Worm (Caenorhabditis elegans) whole organism, late embryonic: ENCODE results near the gene scl-27.

Experiments used
- ceh-2 ChIP-seq: sonication (generic microtip); optimal IDR thresholded peaks from 2 replicates; lab custom pipeline; 2016; ENCODE audit warnings: missing genotype, missing genetic modification characterization, missing compliant biosample characterization
- ceh-45 ChIP-seq: fragments of 200-800 bp; sonication (Bioruptor generic); IDR thresholded peaks from 2 replicates; pipeline ENCODE4 v1.3.6; 2022; ENCODE audit warnings: missing genetic modification reagents, missing genetic modification characterization, missing compliant biosample characterization
- dve-1 ChIP-seq: sonication (generic microtip); optimal IDR thresholded peaks from 2 replicates; lab custom pipeline; 2017; ENCODE audit warnings: antibody characterized with exemption, mild to moderate bottlenecking, missing genetic modification characterization, missing compliant biosample characterization
- fkh-10 ChIP-seq: fragments of 150-350 bp; optimal IDR thresholded peaks from 2 replicates; lab custom pipeline; 2014; ENCODE audit warnings: missing biosample characterization, missing genetic modification reagents, missing genetic modification characterization
- hlh-30 ChIP-seq: sonication (generic microtip); optimal IDR thresholded peaks from 2 replicates; lab custom pipeline; 2017; ENCODE audit warnings: antibody characterized with exemption, missing genetic modification characterization, missing compliant biosample characterization; ENCODE audit not compliant: insufficient read depth
- nhr-232 ChIP-seq: sonication (generic microtip); optimal IDR thresholded peaks from 2 replicates; lab custom pipeline; 2016; ENCODE audit warnings: missing genetic modification characterization, missing compliant biosample characterization
- pha-4 ChIP-seq: fragments of 150-350 bp; optimal IDR thresholded peaks from 2 replicates; lab custom pipeline; 2018; ENCODE audit warnings: missing biosample characterization, missing genetic modification reagents, missing genetic modification characterization
- pqm-1 ChIP-seq: sonication (generic microtip); optimal IDR thresholded peaks from 2 replicates; lab custom pipeline; 2016; ENCODE audit warnings: missing genetic modification characterization, missing compliant biosample characterization
- ttx-3 ChIP-seq: sonication (generic microtip); optimal IDR thresholded peaks from 2 replicates; lab custom pipeline; 2016; ENCODE audit warnings: missing genetic modification reagents, missing genetic modification characterization, missing compliant biosample characterization

DNA sequence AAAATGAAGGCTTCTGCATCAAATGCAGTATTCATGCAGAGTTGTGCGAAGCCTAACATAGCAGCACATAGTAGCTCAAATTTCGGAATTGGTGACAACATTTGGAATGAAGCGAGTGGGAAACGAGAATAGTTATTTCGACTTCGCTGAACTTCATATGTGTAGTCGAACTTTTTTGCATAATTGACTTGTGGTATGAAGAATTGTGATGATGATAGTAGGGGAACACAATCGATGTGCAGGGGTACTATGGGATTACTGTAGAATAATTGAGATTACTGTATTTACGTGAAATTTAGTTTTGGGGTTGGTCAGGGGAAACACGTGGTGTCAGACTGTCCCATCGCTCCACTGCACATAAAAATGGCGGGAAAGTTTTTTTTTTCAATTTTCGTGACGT lies 41.1 kb downstream of the scl-27 start, which contains the start of gene B0554.7:
- no peak for TF ChIP-seq hlh-30 (tag; lab: Kevin White, UChicago)
- TF ChIP-seq pha-4 (tag; lab: Kevin White, UChicago) = no peak
- no peak for TF ChIP-seq ceh-2 (tag; lab: Kevin White, UChicago)
- no peak for TF ChIP-seq pqm-1 (tag; lab: Kevin White, UChicago)
- no peak for TF ChIP-seq nhr-232 (tag; lab: Kevin White, UChicago)
- TF ChIP-seq ceh-45 (GFP tag; lab: Robert Waterston, UW) = no peak
- no peak for TF ChIP-seq fkh-10 (GFP tag; lab: Kevin White, UChicago)
- TF ChIP-seq dve-1 (tag; lab: Kevin White, UChicago) = no peak
- TF ChIP-seq ttx-3 (tag; lab: Kevin White, UChicago) = no peak
